Worm (Caenorhabditis elegans) whole organism, L1 larva: ENCODE results near the gene spp-22.

Experiments
- C04F5.9 ChIP-seq: sonication (generic microtip); optimal IDR thresholded peaks from 2 replicates; lab custom pipeline; 2016; ENCODE audit warnings: missing genetic modification characterization, missing compliant biosample characterization
- C16A3.4 ChIP-seq: fragments of 150-350 bp; optimal IDR thresholded peaks from 2 replicates; lab custom pipeline; 2014; ENCODE audit warnings: missing biosample characterization, missing genetic modification characterization
- C34B4.2 ChIP-seq: sonication (generic microtip); optimal IDR thresholded peaks from 2 replicates; lab custom pipeline; 2017; ENCODE audit warnings: mild to moderate bottlenecking, missing genetic modification characterization, missing compliant biosample characterization
- F16B12.6 ChIP-seq: fragments of 150-350 bp; optimal IDR thresholded peaks from 2 replicates; lab custom pipeline; 2014; ENCODE audit warnings: missing biosample characterization, missing genetic modification characterization
- Y116A8C.19 ChIP-seq: sonication (generic microtip); optimal IDR thresholded peaks from 2 replicates; lab custom pipeline; 2016; ENCODE audit warnings: missing compliant biosample characterization, missing genetic modification characterization, borderline replicate concordance
- aha-1 ChIP-seq: fragments of 150-350 bp; optimal IDR thresholded peaks from 2 replicates; lab custom pipeline; 2014; ENCODE audit warnings: missing biosample characterization, missing genetic modification characterization
- alr-1 ChIP-seq: fragments of 200-800 bp; sonication (Bioruptor generic); optimal IDR thresholded peaks from 2 replicates; lab custom pipeline; 2018; ENCODE audit warnings: borderline replicate concordance, mild to moderate bottlenecking, missing genetic modification characterization, missing compliant biosample characterization
- aly-2 ChIP-seq: fragments of 150-350 bp; optimal IDR thresholded peaks from 2 replicates; lab custom pipeline; 2014; ENCODE audit warnings: missing biosample characterization, missing genetic modification characterization
- ceh-63 ChIP-seq: fragments of 200-800 bp; sonication (Bioruptor generic); optimal IDR thresholded peaks from 2 replicates; lab custom pipeline; 2018; ENCODE audit warnings: mild to moderate bottlenecking, missing genetic modification characterization, missing compliant biosample characterization
- ceh-8 ChIP-seq: fragments of 200-800 bp; sonication (Bioruptor generic); optimal IDR thresholded peaks from 2 replicates; lab custom pipeline; 2018; ENCODE audit warnings: mild to moderate bottlenecking, missing genetic modification characterization, moderate library complexity, missing compliant biosample characterization
- ceh-88 ChIP-seq: fragments of 200-800 bp; sonication (Bioruptor generic); IDR thresholded peaks from 2 replicates; pipeline ENCODE4 v1.3.6; 2022; ENCODE audit warnings: missing genetic modification characterization, missing compliant biosample characterization
- dpl-1 ChIP-seq, 3 experiments: fragments of 150-350 bp in 2 of 3; sonication (generic microtip) in 1 of 3; optimal IDR thresholded peaks; 2 replicates each; lab custom pipeline; 2014 to 2017; ENCODE audit warnings: missing biosample characterization in 3 of 3, missing genetic modification characterization in 3 of 3, missing genetic modification reagents in 3 of 3
- efl-1 ChIP-seq, 4 experiments: fragments of 150-350 bp; optimal IDR thresholded peaks in 3 of 4; peaks in 1 of 4; 1 replicate in 1 of 4; 2 replicates in 3 of 4; lab custom pipeline; 2014; ENCODE audit warnings: missing biosample characterization in 2 of 4, missing genetic modification characterization in 2 of 4, missing genetic modification reagents in 2 of 4
- egl-13 ChIP-seq: sonication (generic microtip); optimal IDR thresholded peaks from 2 replicates; lab custom pipeline; 2016; ENCODE audit warnings: missing genotype, missing genetic modification reagents, missing genetic modification characterization, missing compliant biosample characterization
- elt-2 ChIP-seq: sonication (generic microtip); optimal IDR thresholded peaks from 2 replicates; lab custom pipeline; 2016; ENCODE audit warnings: missing genetic modification characterization, mild to moderate bottlenecking, inconsistent platforms, missing compliant biosample characterization, missing genetic modification reagents
- elt-3 ChIP-seq, 6 experiments: fragments of 150-350 bp in 1 of 6; sonication (generic microtip); optimal IDR thresholded peaks; 2 replicates each; lab custom pipeline; 2017 to 2018; ENCODE audit warnings: missing biosample characterization in 6 of 6, missing genetic modification characterization in 6 of 6, inconsistent platforms in 1 of 6
- fkh-10 ChIP-seq: sonication (generic microtip); optimal IDR thresholded peaks from 2 replicates; lab custom pipeline; 2017; ENCODE audit warnings: missing biosample characterization, missing genetic modification reagents, missing genetic modification characterization
- fkh-4 ChIP-seq: sonication (generic microtip); optimal IDR thresholded peaks from 2 replicates; lab custom pipeline; 2016; ENCODE audit warnings: missing compliant biosample characterization, missing genetic modification characterization, borderline replicate concordance
- fkh-8 ChIP-seq: sonication (generic microtip); optimal IDR thresholded peaks from 2 replicates; lab custom pipeline; 2016; ENCODE audit warnings: mild to moderate bottlenecking, missing genetic modification characterization, missing compliant biosample characterization
- fos-1 ChIP-seq: fragments of 150-350 bp; optimal IDR thresholded peaks from 2 replicates; lab custom pipeline; 2014; ENCODE audit warnings: missing biosample characterization, missing genetic modification characterization
- grh-1 ChIP-seq: fragments of 200-800 bp; sonication (Bioruptor generic); IDR thresholded peaks from 2 replicates; pipeline ENCODE4 v1.3.6; 2022; ENCODE audit warnings: missing genetic modification reagents, missing genetic modification characterization, missing compliant biosample characterization
- hlh-17 ChIP-seq: fragments of 200-800 bp; sonication (Bioruptor generic); optimal IDR thresholded peaks from 2 replicates; lab custom pipeline; 2018; ENCODE audit warnings: missing genetic modification characterization, mild to moderate bottlenecking, missing compliant biosample characterization, moderate library complexity, borderline replicate concordance
- hlh-4 ChIP-seq: sonication (generic microtip); optimal IDR thresholded peaks from 2 replicates; lab custom pipeline; 2016; ENCODE audit warnings: mild to moderate bottlenecking, missing genetic modification characterization, missing compliant biosample characterization
- hpl-2 ChIP-seq: fragments of 150-350 bp; optimal IDR thresholded peaks from 2 replicates; lab custom pipeline; 2014; ENCODE audit warnings: missing biosample characterization, missing genetic modification reagents, missing genetic modification characterization
- irx-1 ChIP-seq: sonication (generic microtip); optimal IDR thresholded peaks from 2 replicates; lab custom pipeline; 2016; ENCODE audit warnings: missing genetic modification characterization, missing compliant biosample characterization
- isw-1 ChIP-seq: fragments of 200-800 bp; sonication (Bioruptor generic); IDR thresholded peaks from 2 replicates; pipeline ENCODE4 v1.3.6; 2022; ENCODE audit warnings: missing genetic modification characterization, missing compliant biosample characterization
- jun-1 ChIP-seq: fragments of 150-350 bp; optimal IDR thresholded peaks from 2 replicates; lab custom pipeline; 2014; ENCODE audit warnings: missing biosample characterization, missing genetic modification reagents, missing genetic modification characterization
- lin-15B ChIP-seq: fragments of 150-350 bp; sonication (generic microtip); optimal IDR thresholded peaks from 3 replicates; lab custom pipeline; 2014; ENCODE audit warnings: missing biosample characterization, missing genetic modification characterization
- lin-35 ChIP-seq, 2 experiments: fragments of 150-350 bp; optimal IDR thresholded peaks; 2 replicates each; lab custom pipeline; 2014; ENCODE audit warnings: missing biosample characterization in 2 of 2, missing genetic modification characterization in 2 of 2, missing genetic modification reagents in 2 of 2
- lin-39 ChIP-seq: fragments of 150-350 bp; optimal IDR thresholded peaks from 2 replicates; lab custom pipeline; 2014; ENCODE audit warnings: missing biosample characterization, missing genetic modification reagents, missing genetic modification characterization
- lir-3 ChIP-seq: sonication (generic microtip); optimal IDR thresholded peaks from 2 replicates; lab custom pipeline; 2016; ENCODE audit warnings: mild to moderate bottlenecking, missing genetic modification characterization, moderate library complexity, missing compliant biosample characterization; ENCODE audit not compliant: poor library complexity
- lsy-2 ChIP-seq, 2 experiments: fragments of 150-350 bp; optimal IDR thresholded peaks; 2 replicates each; lab custom pipeline; 2014; ENCODE audit warnings: missing biosample characterization in 2 of 2, missing genetic modification characterization in 2 of 2
- mab-9 ChIP-seq: fragments of 200-800 bp; sonication (Bioruptor generic); IDR thresholded peaks from 2 replicates; pipeline ENCODE4 v1.3.6; 2022; ENCODE audit warnings: missing genetic modification reagents, missing genetic modification characterization, missing compliant biosample characterization
- mdl-1 ChIP-seq, 2 experiments: fragments of 150-350 bp; optimal IDR thresholded peaks; 2 replicates each; lab custom pipeline; 2014 to 2017; ENCODE audit warnings: missing biosample characterization in 2 of 2, missing genetic modification characterization in 2 of 2, inconsistent platforms in 1 of 2
- nhr-12 ChIP-seq: sonication (generic microtip); optimal IDR thresholded peaks from 2 replicates; lab custom pipeline; 2017; ENCODE audit warnings: missing biosample characterization, missing genetic modification characterization
- nhr-19 ChIP-seq: fragments of 200-800 bp; sonication (Bioruptor generic); conservative IDR thresholded peaks from 2 replicates; pipeline ENCODE4 v1.3.6; 2022; ENCODE audit warnings: missing genetic modification characterization, missing compliant biosample characterization
- nhr-20 ChIP-seq: sonication (generic microtip); optimal IDR thresholded peaks from 2 replicates; lab custom pipeline; 2016; ENCODE audit warnings: mild to moderate bottlenecking, missing genetic modification characterization, missing compliant biosample characterization
- nhr-28 ChIP-seq: fragments of 150-350 bp; optimal IDR thresholded peaks from 2 replicates; lab custom pipeline; 2014; ENCODE audit warnings: missing biosample characterization, missing genetic modification characterization
- nhr-76 ChIP-seq: sonication (generic microtip); optimal IDR thresholded peaks from 2 replicates; lab custom pipeline; 2017; ENCODE audit warnings: missing biosample characterization, missing genetic modification characterization
- nhr-84 ChIP-seq: sonication (generic microtip); optimal IDR thresholded peaks from 2 replicates; lab custom pipeline; 2017; ENCODE audit warnings: missing biosample characterization, missing genetic modification characterization
- pax-3 ChIP-seq: fragments of 200-800 bp; sonication (Bioruptor generic); optimal IDR thresholded peaks from 2 replicates; lab custom pipeline; 2018; ENCODE audit warnings: mild to moderate bottlenecking, missing genetic modification characterization, moderate library complexity, missing compliant biosample characterization
- pqm-1 ChIP-seq: sonication (generic microtip); optimal IDR thresholded peaks from 3 replicates; lab custom pipeline; 2017; ENCODE audit warnings: missing biosample characterization, missing genetic modification characterization
- skn-1 ChIP-seq: fragments of 150-350 bp; optimal IDR thresholded peaks from 2 replicates; lab custom pipeline; 2014; ENCODE audit warnings: missing biosample characterization, missing genetic modification characterization
- snu-23 ChIP-seq: sonication (generic microtip); optimal IDR thresholded peaks from 2 replicates; lab custom pipeline; 2016; ENCODE audit warnings: missing genetic modification characterization, missing compliant biosample characterization
- sup-37 ChIP-seq: fragments of 200-800 bp; sonication (Bioruptor generic); optimal IDR thresholded peaks from 2 replicates; lab custom pipeline; 2018; ENCODE audit warnings: mild to moderate bottlenecking, missing genetic modification characterization, missing compliant biosample characterization
- swsn-7 ChIP-seq: sonication (generic microtip); optimal IDR thresholded peaks from 2 replicates; lab custom pipeline; 2016; ENCODE audit warnings: missing genetic modification characterization, missing compliant biosample characterization
- tbx-2 ChIP-seq: sonication (generic microtip); optimal IDR thresholded peaks from 2 replicates; lab custom pipeline; 2016; ENCODE audit warnings: missing genetic modification characterization, missing compliant biosample characterization
- tlp-1 ChIP-seq: fragments of 150-350 bp; optimal IDR thresholded peaks from 2 replicates; lab custom pipeline; 2014; ENCODE audit warnings: missing biosample characterization, missing genetic modification characterization
- unc-62 ChIP-seq: fragments of 150-350 bp; optimal IDR thresholded peaks from 2 replicates; lab custom pipeline; 2014; ENCODE audit warnings: missing biosample characterization, missing genetic modification reagents, missing genetic modification characterization
- unc-86 ChIP-seq: sonication (generic microtip); optimal IDR thresholded peaks from 2 replicates; lab custom pipeline; 2016; ENCODE audit warnings: missing genetic modification characterization, missing compliant biosample characterization
- unc-98 ChIP-seq: fragments of 200-800 bp; sonication (Bioruptor generic); IDR thresholded peaks from 2 replicates; pipeline ENCODE4 v1.3.6; 2022; ENCODE audit warnings: missing genetic modification characterization, missing compliant biosample characterization
- zip-4 ChIP-seq: fragments of 200-800 bp; sonication (Bioruptor generic); optimal IDR thresholded peaks from 2 replicates; lab custom pipeline; 2018; ENCODE audit warnings: mild to moderate bottlenecking, missing genetic modification characterization, moderate library complexity, missing compliant biosample characterization

The spp-22 gene

ce11 chrX:7181627-7182026 is 29.9 kb upstream of the spp-22 start:
- peak; percentile 89 for TF ChIP-seq fos-1 (tag; lab: Kevin White, UChicago)
- peak; percentile 92 for TF ChIP-seq elt-2 (tag; lab: Kevin White, UChicago)
- peak; percentile 79 for TF ChIP-seq zip-4 (GFP tag; lab: Kevin White, UChicago)
- TF ChIP-seq lin-15B (tag; lab: Kevin White, UChicago) = no peak
- TF ChIP-seq snu-23 (GFP tag; lab: Kevin White, UChicago) = peak; percentile 96
- TF ChIP-seq lsy-2 (tag; optimal IDR thresholded peaks at IDR 0.05; lab: Kevin White, UChicago) = peak; percentile 76 to 86
- peak; percentile 89 for TF ChIP-seq nhr-19
- peak; percentile 95 for TF ChIP-seq nhr-20 (tag; lab: Kevin White, UChicago)
- TF ChIP-seq ceh-88 (GFP tag; lab: Robert Waterston, UW) = peak; percentile 87
- peak; percentile 41 for TF ChIP-seq hlh-4 (tag; lab: Kevin White, UChicago)
- peak; percentile 74 for TF ChIP-seq pax-3 (tag; lab: Kevin White, UChicago)
- TF ChIP-seq swsn-7 (tag; lab: Kevin White, UChicago) = peak; percentile 81
- TF ChIP-seq irx-1 (tag; lab: Kevin White, UChicago) = peak; percentile 75
- no peak for TF ChIP-seq nhr-76
- no peak for TF ChIP-seq Y116A8C.19
- no peak for TF ChIP-seq unc-98
- TF ChIP-seq fkh-10 (GFP tag; lab: Kevin White, UChicago) = no peak
- no peak for TF ChIP-seq unc-86 (tag; lab: Kevin White, UChicago)
- TF ChIP-seq skn-1 (tag; lab: Kevin White, UChicago) = peak; percentile 90
- TF ChIP-seq fkh-4 = no peak
- no peak for TF ChIP-seq unc-62
- peak; percentile 65 for TF ChIP-seq sup-37 (GFP tag; lab: Kevin White, UChicago)
- TF ChIP-seq mdl-1 (tag; optimal IDR thresholded peaks at IDR 0.05; lab: Kevin White, UChicago) = peak in 1 of 2 experiments; percentile 80
- TF ChIP-seq aha-1 (tag; lab: Kevin White, UChicago) = peak; percentile 7
- peak; percentile 54 to 91 for TF ChIP-seq lin-35 (GFP tag; optimal IDR thresholded peaks at IDR 0.05; lab: Kevin White, UChicago)
- peak; percentile 69 for TF ChIP-seq ceh-8 (GFP tag; lab: Kevin White, UChicago)
- TF ChIP-seq hpl-2 (GFP tag; lab: Kevin White, UChicago) = peak; percentile 96
- TF ChIP-seq grh-1 (GFP tag; lab: Robert Waterston, UW) = peak; percentile 89
- TF ChIP-seq nhr-12 (tag; lab: Kevin White, UChicago) = no peak
- peak; percentile 66 to 70 for TF ChIP-seq efl-1 (optimal IDR thresholded peaks at IDR 0.05; lab: Kevin White, UChicago)
- TF ChIP-seq efl-1 (GFP tag; optimal IDR thresholded peaks at IDR 0.05 in 1 of 2; lab: Kevin White, UChicago) = peak in 1 of 2 experiments; percentile 92
- TF ChIP-seq jun-1 = peak; percentile 96
- no peak for TF ChIP-seq mab-9 (GFP tag; lab: Robert Waterston, UW)
- TF ChIP-seq C04F5.9 (tag; lab: Kevin White, UChicago) = peak; percentile 54
- no peak for TF ChIP-seq nhr-28 (tag; lab: Kevin White, UChicago)
- TF ChIP-seq C16A3.4 = peak; percentile 97
- TF ChIP-seq C34B4.2 (tag; lab: Kevin White, UChicago) = no peak
- no peak for TF ChIP-seq fkh-8 (tag; lab: Kevin White, UChicago)
- no peak for TF ChIP-seq ceh-63 (GFP tag; lab: Kevin White, UChicago)
- TF ChIP-seq aly-2 = peak; percentile 79
- no peak for TF ChIP-seq tlp-1 (tag; lab: Kevin White, UChicago)
- TF ChIP-seq F16B12.6 (tag; lab: Kevin White, UChicago) = no peak
- peak; percentile 89 for TF ChIP-seq tbx-2 (tag; lab: Kevin White, UChicago)
- peak; percentile 14 for TF ChIP-seq egl-13
- TF ChIP-seq pqm-1 (tag; lab: Kevin White, UChicago) = peak; percentile 17
- TF ChIP-seq lin-39 (tag; lab: Kevin White, UChicago) = peak; percentile 53
- TF ChIP-seq elt-3 (tag; optimal IDR thresholded peaks at IDR 0.05; lab: Kevin White, UChicago) = peak in 5 of 6 experiments; percentile 17 to 98 (median 85)
- peak; percentile 66 for TF ChIP-seq lir-3 (tag; lab: Kevin White, UChicago)
- TF ChIP-seq alr-1 (tag; lab: Kevin White, UChicago) = no peak
- TF ChIP-seq dpl-1 (GFP tag; optimal IDR thresholded peaks at IDR 0.05; lab: Kevin White, UChicago) = peak; percentile 11 to 41 (median 36)
- no peak for TF ChIP-seq hlh-17 (GFP tag; lab: Kevin White, UChicago)
- TF ChIP-seq isw-1 (GFP tag; lab: Robert Waterston, UW) = peak; percentile 40; the same call in 1 of the 2 replicates
- TF ChIP-seq nhr-84 (tag; lab: Kevin White, UChicago) = no peak
